Fruit fly (Drosophila melanogaster): ENCODE data around the gene CG7800.

CG7800 gene

dm6 chr3R:8251532-8251931 lies 33.8 kb downstream of the CG7800 start:
- TF ChIP-seq Eip78C (GFP tag) (peak; percentile 37), Blimp-1 (GFP tag; optimal IDR thresholded peaks at IDR 0.05) (peak; percentile 91), topi (GFP tag; optimal IDR thresholded peaks at IDR 0.05) (no peak), Lpt (GFP tag; optimal IDR thresholded peaks at IDR 0.05) (no peak), lz (GFP tag; optimal IDR thresholded peaks at IDR 0.05) (no peak), eg (GFP tag; IDR thresholded peaks at IDR 0.05) (no peak), Hr4 (GFP tag; optimal IDR thresholded peaks at IDR 0.05) (no peak), CG6163 (GFP tag; IDR thresholded peaks at IDR 0.05) (0 out of 3 replicates have a peak, but pooled peaks have one; percentile 22)

- TF ChIP-seq topi (GFP tag; optimal IDR thresholded peaks at IDR 0.05) = no peak
- TF ChIP-seq salr (GFP tag; optimal IDR thresholded peaks at IDR 0.05) = no peak
- TF ChIP-seq achi (GFP tag; optimal IDR thresholded peaks at IDR 0.05) = no peak
- no peak for TF ChIP-seq dac (GFP tag; optimal IDR thresholded peaks at IDR 0.05)
- no peak for TF ChIP-seq CG9139 (GFP tag; optimal IDR thresholded peaks at IDR 0.05)
- TF ChIP-seq CG8632 (GFP tag; optimal IDR thresholded peaks at IDR 0.05) = no peak
- no peak for TF ChIP-seq CG10669 (GFP tag; optimal IDR thresholded peaks at IDR 0.05)
- no peak for TF ChIP-seq CG6854 (GFP tag; optimal IDR thresholded peaks at IDR 0.05)
- no peak for TF ChIP-seq Gug (GFP tag; IDR thresholded peaks at IDR 0.05)
Measured at dm6 chr3R:8254347-8254746, 36.6 kb downstream of the CG7800 start.

dm6 chr3R:8256040-8256439 lies 38.3 kb downstream of the CG7800 start:
- TF ChIP-seq CG6792 (GFP tag; optimal IDR thresholded peaks at IDR 0.05) = no peak
- peak; percentile 39 for TF ChIP-seq OdsH (GFP tag; optimal IDR thresholded peaks at IDR 0.05)
- TF ChIP-seq esn (GFP tag; optimal IDR thresholded peaks at IDR 0.05) = no peak
- TF ChIP-seq Eip78C (GFP tag) = peak; percentile 70
- no peak for TF ChIP-seq Ets21C (GFP tag; optimal IDR thresholded peaks at IDR 0.05)
- peak; percentile 73 for TF ChIP-seq Hr4 (GFP tag; optimal IDR thresholded peaks at IDR 0.05)
- no peak for TF ChIP-seq svp (GFP tag)
- no peak for TF ChIP-seq CG7368 (GFP tag; optimal IDR thresholded peaks at IDR 0.05)
- peak; percentile 37 for TF ChIP-seq dac (GFP tag; optimal IDR thresholded peaks at IDR 0.05)
- TF ChIP-seq topi (GFP tag; optimal IDR thresholded peaks at IDR 0.05) = no peak
- TF ChIP-seq CG4318 (GFP tag; optimal IDR thresholded peaks at IDR 0.05) = peak; percentile 58
- no peak for TF ChIP-seq CG8632 (GFP tag; optimal IDR thresholded peaks at IDR 0.05)
- TF ChIP-seq CG6854 (GFP tag; optimal IDR thresholded peaks at IDR 0.05) = no peak
- TF ChIP-seq CG6163 (GFP tag; IDR thresholded peaks at IDR 0.05) = no peak
- TF ChIP-seq Sox14 (GFP tag; optimal IDR thresholded peaks at IDR 0.05) = no peak
- TF ChIP-seq CG34406 (GFP tag; optimal IDR thresholded peaks at IDR 0.05) = no peak
- peak; percentile 86 for TF ChIP-seq CG15336 (GFP tag; IDR thresholded peaks at IDR 0.05)
- TF ChIP-seq Gug (GFP tag; IDR thresholded peaks at IDR 0.05) = peak; percentile 45; the same call in 1 of the 2 replicates
- no peak for TF ChIP-seq CG8319 (GFP tag; optimal IDR thresholded peaks at IDR 0.05)
- no peak for TF ChIP-seq lz (GFP tag; optimal IDR thresholded peaks at IDR 0.05)
- no peak for TF ChIP-seq Hr39 (GFP tag; optimal IDR thresholded peaks at IDR 0.05)
- TF ChIP-seq fd59A (GFP tag; optimal IDR thresholded peaks at IDR 0.05) = no peak
- TF ChIP-seq net (GFP tag; optimal IDR thresholded peaks at IDR 0.05) = no peak
- no peak for TF ChIP-seq CG6808 (GFP tag; optimal IDR thresholded peaks at IDR 0.05)
- no peak for TF ChIP-seq dsx (GFP tag; optimal IDR thresholded peaks at IDR 0.05; ENCODE audit: poor library complexity, severe bottlenecking)
- peak; percentile 58 for TF ChIP-seq Lpt (GFP tag; optimal IDR thresholded peaks at IDR 0.05)
- no peak for TF ChIP-seq Sox102F (GFP tag; optimal IDR thresholded peaks at IDR 0.05)
- no peak for TF ChIP-seq ss (GFP tag; optimal IDR thresholded peaks at IDR 0.05)
- TF ChIP-seq CG1621 (tag; optimal IDR thresholded peaks at IDR 0.05) = no peak
- no peak; the same call in 1 of the 3 replicates for TF ChIP-seq eg (GFP tag; IDR thresholded peaks at IDR 0.05)
- TF ChIP-seq CG6276 (GFP tag; optimal IDR thresholded peaks at IDR 0.05) = peak; percentile 71
- peak; percentile 77 for TF ChIP-seq CG32006 (GFP tag; optimal IDR thresholded peaks at IDR 0.05)
- TF ChIP-seq cyc (GFP tag; optimal IDR thresholded peaks at IDR 0.05) = no peak
- no peak for TF ChIP-seq fd85E (GFP tag; optimal IDR thresholded peaks at IDR 0.05)
- TF ChIP-seq CG11294 (GFP tag; IDR thresholded peaks at IDR 0.05) = peak; percentile 20; the same call in 1 of the 2 replicates
- TF ChIP-seq acj6 (GFP tag; optimal IDR thresholded peaks at IDR 0.05) = no peak
- no peak for TF ChIP-seq fkh (GFP tag; optimal IDR thresholded peaks at IDR 0.05)
- no peak for TF ChIP-seq CG10631 (GFP tag; optimal IDR thresholded peaks at IDR 0.05)
- no peak for TF ChIP-seq CG11762 (GFP tag; optimal IDR thresholded peaks at IDR 0.05; ENCODE audit: insufficient read depth)
- no peak for TF ChIP-seq CG11902 (GFP tag; optimal IDR thresholded peaks at IDR 0.05)
- peak; percentile 84 for TF ChIP-seq CG8119 (GFP tag; IDR thresholded peaks at IDR 0.05)
- TF ChIP-seq Ets96B (tag; optimal IDR thresholded peaks at IDR 0.05) = no peak
